Worm (Caenorhabditis elegans) whole organism, late embryonic: ENCODE measurements around the gene grl-11.

Source experiments
- dve-1 ChIP-seq: sonication (generic microtip); optimal IDR thresholded peaks from 2 replicates; lab custom pipeline; 2017; ENCODE audit warnings: antibody characterized with exemption, mild to moderate bottlenecking, missing genetic modification characterization, missing compliant biosample characterization
- elt-4 ChIP-seq: sonication (generic microtip); optimal IDR thresholded peaks from 2 replicates; lab custom pipeline; 2016; ENCODE audit warnings: missing genetic modification characterization, missing compliant biosample characterization
- madf-2 ChIP-seq: sonication (generic microtip); optimal IDR thresholded peaks from 2 replicates; lab custom pipeline; 2017; ENCODE audit warnings: missing genetic modification characterization, missing compliant biosample characterization
- pha-4 ChIP-seq: fragments of 150-350 bp; optimal IDR thresholded peaks from 2 replicates; lab custom pipeline; 2018; ENCODE audit warnings: missing biosample characterization, missing genetic modification reagents, missing genetic modification characterization

DNA sequence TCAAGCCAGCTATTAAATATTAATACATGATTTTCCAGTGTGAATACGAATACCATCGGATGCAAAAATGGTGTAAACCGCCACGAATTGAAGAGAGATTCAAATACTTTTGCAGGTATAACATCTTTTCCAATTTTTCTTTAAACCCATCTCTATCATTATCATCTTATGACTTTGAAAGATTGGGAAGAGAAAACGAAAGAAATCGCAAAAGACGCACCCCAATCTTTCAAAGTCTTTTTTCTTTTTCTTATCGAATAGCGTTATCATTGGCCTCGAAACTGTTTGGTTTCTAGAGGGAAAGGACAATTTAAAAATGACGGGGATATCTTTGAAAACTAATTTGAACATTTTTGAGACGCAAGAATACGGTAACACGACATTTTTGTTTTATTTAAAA lies 12.5 kb downstream of the grl-11 start:
- TF ChIP-seq elt-4 (tag; lab: Kevin White, UChicago) = no peak
- no peak for TF ChIP-seq madf-2 (tag; lab: Kevin White, UChicago)
- no peak for TF ChIP-seq dve-1 (tag; lab: Kevin White, UChicago)
- TF ChIP-seq pha-4 (tag; lab: Kevin White, UChicago) = no peak
